Worm (Caenorhabditis elegans): ENCODE measurements around the gene F21D5.5.

DNA sequence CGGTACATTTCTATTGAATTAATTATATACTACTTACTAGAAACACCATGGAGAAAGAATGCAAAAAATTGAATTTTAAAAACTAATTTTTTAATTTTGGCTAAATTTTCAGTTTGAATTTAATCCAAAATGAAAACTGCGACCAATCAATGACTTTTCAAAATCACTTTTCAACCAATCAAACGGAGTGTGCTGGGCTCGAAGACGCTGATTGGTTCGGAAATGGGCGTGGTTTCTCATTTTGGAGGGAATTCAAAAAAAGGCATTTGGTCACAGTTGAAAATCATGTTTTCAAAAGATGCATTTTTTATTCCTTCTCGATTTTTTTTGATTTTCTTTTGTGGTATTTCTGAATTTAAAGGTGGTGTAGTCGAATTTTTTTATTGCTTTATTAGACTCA lies 9.8 kb upstream of the F21D5.5 start:
- no peak for TF ChIP-seq ceh-22 (tag; optimal IDR thresholded peaks at IDR 0.05)
- TF ChIP-seq pha-2 (tag; optimal IDR thresholded peaks at IDR 0.05) = no peak
- no peak for TF ChIP-seq ama-1 (optimal IDR thresholded peaks at IDR 0.05)
- no peak for TF ChIP-seq nhr-232 (tag; optimal IDR thresholded peaks at IDR 0.05)
- TF ChIP-seq ahr-1 (tag; optimal IDR thresholded peaks at IDR 0.05) = no peak
- TF ChIP-seq F13H6.1 (tag; optimal IDR thresholded peaks at IDR 0.05) = no peak
- no peak for TF ChIP-seq K02D7.2 (tag; optimal IDR thresholded peaks at IDR 0.05)
- no peak for TF ChIP-seq madf-2 (tag; optimal IDR thresholded peaks at IDR 0.05)
- no peak for TF ChIP-seq unc-55 (GFP tag; optimal IDR thresholded peaks at IDR 0.05)
- TF ChIP-seq pag-3 (tag; optimal IDR thresholded peaks at IDR 0.05; ENCODE audit: borderline replicate concordance) = no peak
- no peak for TF ChIP-seq pha-4 (tag; optimal IDR thresholded peaks at IDR 0.05)
- no peak for TF ChIP-seq K09A11.1 (tag; optimal IDR thresholded peaks at IDR 0.05; ENCODE audit: insufficient read depth)
- TF ChIP-seq tbx-2 (tag; optimal IDR thresholded peaks at IDR 0.05) = no peak
- no peak for TF ChIP-seq tbx-7 (tag; optimal IDR thresholded peaks at IDR 0.05)

All from whole organism, late embryonic.